Worm (Caenorhabditis elegans) whole organism, young adult: Measurements from ENCODE around the gene srbc-40.

ENCODE experiments used
- B0035.1 ChIP-seq: sonication (generic microtip); optimal IDR thresholded peaks from 2 replicates; lab custom pipeline; 2016; ENCODE audit warnings: missing genetic modification characterization, mild to moderate bottlenecking, missing compliant biosample characterization, missing genotype, missing genetic modification reagents
- C06A6.2 ChIP-seq: fragments of 200-800 bp; sonication (Bioruptor generic); conservative IDR thresholded peaks from 2 replicates; pipeline ENCODE4 v1.3.6; 2022; ENCODE audit warnings: missing genetic modification characterization, missing compliant biosample characterization
- C17E4.6 ChIP-seq: fragments of 200-800 bp; sonication (Bioruptor generic); IDR thresholded peaks from 2 replicates; pipeline ENCODE4 v1.3.6; 2022; ENCODE audit warnings: missing genetic modification reagents, missing genetic modification characterization, missing compliant biosample characterization
- D2030.7 ChIP-seq: fragments of 200-800 bp; sonication (Bioruptor generic); IDR thresholded peaks from 2 replicates; pipeline ENCODE4 v1.3.6; 2022; ENCODE audit warnings: missing genetic modification reagents, missing genetic modification characterization, missing compliant biosample characterization
- F10E7.11 ChIP-seq: sonication (generic microtip); optimal IDR thresholded peaks from 2 replicates; lab custom pipeline; 2017; ENCODE audit warnings: mild to moderate bottlenecking, missing genetic modification characterization, moderate library complexity, missing compliant biosample characterization
- F22D6.2 ChIP-seq: sonication (generic microtip); optimal IDR thresholded peaks from 2 replicates; lab custom pipeline; 2016; ENCODE audit warnings: mild to moderate bottlenecking, missing genetic modification characterization, missing compliant biosample characterization
- F49E8.2 ChIP-seq: sonication (generic microtip); optimal IDR thresholded peaks from 3 replicates; lab custom pipeline; 2017; ENCODE audit warnings: missing genetic modification characterization, mild to moderate bottlenecking, missing compliant biosample characterization, antibody characterized with exemption, moderate library complexity; ENCODE audit not compliant: insufficient read depth
- F52B5.7 ChIP-seq: sonication (generic microtip); optimal IDR thresholded peaks from 2 replicates; lab custom pipeline; 2016; ENCODE audit warnings: mild to moderate bottlenecking, missing genetic modification characterization, missing compliant biosample characterization
- F57C9.4 ChIP-seq: sonication (generic microtip); optimal IDR thresholded peaks from 2 replicates; lab custom pipeline; 2017; ENCODE audit warnings: mild to moderate bottlenecking, missing genetic modification characterization, missing compliant biosample characterization
- K12H6.12 ChIP-seq: fragments of 200-800 bp; sonication (Bioruptor generic); optimal IDR thresholded peaks from 2 replicates; lab custom pipeline; 2018; ENCODE audit warnings: mild to moderate bottlenecking, missing genetic modification characterization, missing compliant biosample characterization
- T26A5.8 ChIP-seq: sonication (generic microtip); optimal IDR thresholded peaks from 2 replicates; lab custom pipeline; 2016; ENCODE audit warnings: missing genetic modification characterization, missing compliant biosample characterization
- Y79H2A.3 ChIP-seq: fragments of 200-800 bp; sonication (Bioruptor generic); conservative IDR thresholded peaks from 2 replicates; pipeline ENCODE4 v1.3.6; 2022; ENCODE audit warnings: missing genetic modification reagents, missing genetic modification characterization, missing compliant biosample characterization
- aptf-2 ChIP-seq: fragments of 200-800 bp; sonication (Bioruptor generic); conservative IDR thresholded peaks from 2 replicates; pipeline ENCODE4 v1.3.6; 2022; ENCODE audit warnings: missing genetic modification reagents, missing genetic modification characterization, missing compliant biosample characterization
- aptf-3 ChIP-seq: fragments of 200-800 bp; sonication (Bioruptor generic); IDR thresholded peaks from 2 replicates; pipeline ENCODE4 v1.3.6; 2022; ENCODE audit warnings: missing genetic modification characterization, missing compliant biosample characterization
- atf-7 ChIP-seq: sonication (generic microtip); optimal IDR thresholded peaks from 2 replicates; lab custom pipeline; 2017; ENCODE audit warnings: mild to moderate bottlenecking, missing genetic modification characterization, missing compliant biosample characterization
- attf-3 ChIP-seq: fragments of 200-800 bp; sonication (Bioruptor generic); conservative IDR thresholded peaks from 2 replicates; pipeline ENCODE4 v1.3.6; 2022; ENCODE audit warnings: missing genetic modification reagents, missing genetic modification characterization, missing compliant biosample characterization
- bed-2 ChIP-seq: fragments of 200-800 bp; sonication (Bioruptor generic); IDR thresholded peaks from 2 replicates; pipeline ENCODE4 v1.3.6; 2022; ENCODE audit warnings: missing genetic modification reagents, missing genetic modification characterization, missing compliant biosample characterization
- cebp-1 ChIP-seq, 2 experiments: fragments of 200-800 bp in 1 of 2; sonication (Bioruptor generic) in 1 of 2; sonication (generic microtip) in 1 of 2; IDR thresholded peaks in 1 of 2; optimal IDR thresholded peaks in 1 of 2; 2 replicates each; pipeline versions ENCODE4 v1.3.6 to Lab custom; 2017 to 2022; ENCODE audit warnings: missing compliant biosample characterization in 2 of 2, missing genetic modification characterization in 2 of 2, mild to moderate bottlenecking in 1 of 2, missing genetic modification reagents in 1 of 2, moderate library complexity in 1 of 2
- ceh-100 ChIP-seq: fragments of 200-800 bp; sonication (Bioruptor generic); IDR thresholded peaks from 2 replicates; pipeline ENCODE4 v1.3.6; 2022; ENCODE audit warnings: missing genetic modification reagents, missing genetic modification characterization, missing compliant biosample characterization
- ceh-58 ChIP-seq: fragments of 200-800 bp; sonication (Bioruptor generic); IDR thresholded peaks from 2 replicates; pipeline ENCODE4 v1.3.6; 2022; ENCODE audit warnings: missing genetic modification characterization, missing compliant biosample characterization
- efl-1 ChIP-seq: fragments of 150-350 bp; optimal IDR thresholded peaks from 2 replicates; lab custom pipeline; 2014; ENCODE audit warnings: missing biosample characterization, missing genetic modification reagents, missing genetic modification characterization
- egl-18 ChIP-seq: fragments of 200-800 bp; sonication (Bioruptor generic); IDR thresholded peaks from 2 replicates; pipeline ENCODE4 v1.3.6; 2022; ENCODE audit warnings: missing genetic modification reagents, missing genetic modification characterization, missing compliant biosample characterization
- egrh-3 ChIP-seq: fragments of 200-800 bp; sonication (Bioruptor generic); IDR thresholded peaks from 2 replicates; pipeline ENCODE4 v1.3.6; 2022; ENCODE audit warnings: missing genetic modification reagents, missing genetic modification characterization, missing compliant biosample characterization
- fkh-3 ChIP-seq: sonication (generic microtip); optimal IDR thresholded peaks from 2 replicates; lab custom pipeline; 2016; ENCODE audit warnings: mild to moderate bottlenecking, missing genetic modification characterization, missing compliant biosample characterization
- gei-17 ChIP-seq: fragments of 200-800 bp; sonication (Bioruptor generic); optimal IDR thresholded peaks from 2 replicates; lab custom pipeline; 2018; ENCODE audit warnings: mild to moderate bottlenecking, missing genetic modification characterization, missing compliant biosample characterization
- hlh-12 ChIP-seq: sonication (generic microtip); optimal IDR thresholded peaks from 2 replicates; lab custom pipeline; 2016; ENCODE audit warnings: missing genetic modification characterization, missing compliant biosample characterization
- hsf-1 ChIP-seq: fragments of 200-800 bp; sonication (Bioruptor generic); IDR thresholded peaks from 2 replicates; pipeline ENCODE4 v1.3.6; 2022; ENCODE audit warnings: missing genetic modification reagents, missing genetic modification characterization, missing compliant biosample characterization
- lin-35 ChIP-seq, 3 experiments: fragments of 150-350 bp in 2 of 3; sonication (generic microtip) in 1 of 3; optimal IDR thresholded peaks; 2 replicates each; lab custom pipeline; 2014 to 2018; ENCODE audit warnings: missing biosample characterization in 3 of 3, missing genetic modification characterization in 3 of 3, missing genetic modification reagents in 3 of 3
- lin-54 ChIP-seq: fragments of 200-800 bp; sonication (Bioruptor generic); optimal IDR thresholded peaks from 2 replicates; lab custom pipeline; 2018; ENCODE audit warnings: mild to moderate bottlenecking, missing genetic modification characterization, missing compliant biosample characterization
- lir-1 ChIP-seq: fragments of 200-800 bp; sonication (Bioruptor generic); conservative IDR thresholded peaks from 2 replicates; pipeline ENCODE4 v1.3.6; 2022; ENCODE audit warnings: missing genetic modification reagents, missing genetic modification characterization, missing compliant biosample characterization
- lsl-1 ChIP-seq: fragments of 200-800 bp; sonication (Bioruptor generic); optimal IDR thresholded peaks from 2 replicates; lab custom pipeline; 2018; ENCODE audit warnings: mild to moderate bottlenecking, missing genetic modification characterization, moderate library complexity, missing compliant biosample characterization
- madf-10 ChIP-seq: sonication (generic microtip); optimal IDR thresholded peaks from 2 replicates; lab custom pipeline; 2016; ENCODE audit warnings: mild to moderate bottlenecking, missing genetic modification characterization, missing compliant biosample characterization
- madf-6 ChIP-seq: fragments of 200-800 bp; sonication (Bioruptor generic); IDR thresholded peaks from 2 replicates; pipeline ENCODE4 v1.3.6; 2022; ENCODE audit warnings: missing genetic modification reagents, missing genetic modification characterization, missing compliant biosample characterization
- mxl-1 ChIP-seq: sonication (generic microtip); optimal IDR thresholded peaks from 2 replicates; lab custom pipeline; 2016; ENCODE audit warnings: missing genetic modification characterization, missing compliant biosample characterization
- nfya-1 ChIP-seq: sonication (generic microtip); optimal IDR thresholded peaks from 2 replicates; lab custom pipeline; 2017; ENCODE audit warnings: antibody characterized with exemption, missing compliant biosample characterization, missing genetic modification characterization, borderline replicate concordance; ENCODE audit not compliant: insufficient read depth
- nhr-179 ChIP-seq: sonication (generic microtip); optimal IDR thresholded peaks from 2 replicates; lab custom pipeline; 2016; ENCODE audit warnings: mild to moderate bottlenecking, missing genetic modification characterization, missing compliant biosample characterization
- pha-4 ChIP-seq: fragments of 150-350 bp; sonication (generic microtip); optimal IDR thresholded peaks from 2 replicates; lab custom pipeline; 2014; ENCODE audit warnings: missing biosample characterization, missing genetic modification reagents, missing genetic modification characterization
- rcor-1 ChIP-seq: fragments of 200-800 bp; sonication (Bioruptor generic); IDR thresholded peaks from 2 replicates; pipeline ENCODE4 v1.3.6; 2022; ENCODE audit warnings: missing genetic modification reagents, missing genetic modification characterization, missing compliant biosample characterization
- rec-8 ChIP-seq, 2 experiments: sonication (generic microtip); optimal IDR thresholded peaks; 2 replicates each; lab custom pipeline; 2016; ENCODE audit warnings: mild to moderate bottlenecking in 2 of 2, missing genetic modification characterization in 2 of 2, missing genetic modification reagents in 2 of 2, missing genotype in 2 of 2, missing biosample characterization in 1 of 2, missing compliant biosample characterization in 1 of 2, moderate library complexity in 1 of 2
- repo-1 ChIP-seq: sonication (generic microtip); optimal IDR thresholded peaks from 2 replicates; lab custom pipeline; 2017; ENCODE audit warnings: mild to moderate bottlenecking, missing genetic modification characterization, missing compliant biosample characterization
- sptf-2 ChIP-seq: fragments of 200-800 bp; sonication (Bioruptor generic); optimal IDR thresholded peaks from 2 replicates; lab custom pipeline; 2018; ENCODE audit warnings: mild to moderate bottlenecking, missing genetic modification characterization, missing compliant biosample characterization
- tbp1 ChIP-seq: fragments of 200-800 bp; sonication (Bioruptor generic); optimal IDR thresholded peaks from 2 replicates; lab custom pipeline; 2018; ENCODE audit warnings: mild to moderate bottlenecking, missing genetic modification characterization, missing compliant biosample characterization
- tbx-9 ChIP-seq: sonication (generic microtip); optimal IDR thresholded peaks from 2 replicates; lab custom pipeline; 2016; ENCODE audit warnings: borderline replicate concordance, missing genetic modification characterization, inconsistent platforms, missing compliant biosample characterization
- unc-62 ChIP-seq: fragments of 150-350 bp; optimal IDR thresholded peaks from 2 replicates; lab custom pipeline; 2014; ENCODE audit warnings: missing biosample characterization, missing genetic modification reagents, missing genetic modification characterization
- xnd-1 ChIP-seq: sonication (generic microtip); optimal IDR thresholded peaks from 2 replicates; lab custom pipeline; 2016; ENCODE audit warnings: missing genotype, missing genetic modification reagents, missing genetic modification characterization, missing compliant biosample characterization
- zfh-2 ChIP-seq: fragments of 200-800 bp; sonication (Bioruptor generic); conservative IDR thresholded peaks from 2 replicates; pipeline ENCODE4 v1.3.6; 2022; ENCODE audit warnings: missing genetic modification reagents, missing genetic modification characterization, missing compliant biosample characterization
- ztf-22 ChIP-seq: fragments of 200-800 bp; sonication (Bioruptor generic); optimal IDR thresholded peaks from 2 replicates; lab custom pipeline; 2018; ENCODE audit warnings: mild to moderate bottlenecking, missing genetic modification characterization, moderate library complexity, missing compliant biosample characterization
- ztf-28 ChIP-seq: fragments of 200-800 bp; sonication (Bioruptor generic); IDR thresholded peaks from 2 replicates; pipeline ENCODE4 v1.3.6; 2022; ENCODE audit warnings: missing genetic modification reagents, missing genetic modification characterization, missing compliant biosample characterization
- ztf-6 ChIP-seq: fragments of 200-800 bp; sonication (Bioruptor generic); IDR thresholded peaks from 2 replicates; pipeline ENCODE4 v1.3.6; 2022; ENCODE audit warnings: missing genetic modification reagents, missing genetic modification characterization, missing compliant biosample characterization

The srbc-40 gene

DNA sequence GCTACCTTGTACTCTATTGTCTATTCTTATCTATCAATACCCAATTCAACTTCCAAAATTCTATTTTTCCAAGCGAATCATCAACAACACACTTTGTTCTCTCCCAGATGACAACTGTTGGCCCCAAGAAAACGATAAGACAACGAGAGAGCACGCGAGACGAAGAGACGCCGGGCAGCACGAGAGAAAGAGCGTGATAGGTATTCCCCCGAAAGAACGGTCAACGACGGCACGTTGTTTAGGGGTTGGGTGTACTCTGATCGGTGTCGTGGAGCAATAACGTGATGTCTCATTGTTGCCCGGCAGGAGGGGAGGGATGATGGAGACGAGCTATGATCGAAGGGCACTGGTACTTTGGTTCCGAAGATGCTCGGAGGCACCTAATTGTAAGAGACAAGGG is 11.7 kb upstream of the srbc-40 start (continued):
- TF ChIP-seq lir-1 (GFP tag; lab: Robert Waterston, UW) (peak; percentile 73), attf-3 (GFP tag; lab: Robert Waterston, UW) (no peak), madf-10 (tag; lab: Kevin White, UChicago) (peak; percentile 79), ztf-22 (peak; percentile 93), nhr-179 (no peak), F49E8.2 (tag; lab: Kevin White, UChicago) (no peak), xnd-1 (no peak), F52B5.7 (peak; percentile 76), nfya-1 (tag; lab: Kevin White, UChicago) (no peak), C06A6.2 (peak; percentile 84), T26A5.8 (tag; lab: Kevin White, UChicago) (no peak), hlh-12 (tag; lab: Kevin White, UChicago) (no peak), F10E7.11 (tag; lab: Kevin White, UChicago) (no peak), lin-35 (GFP tag; optimal IDR thresholded peaks at IDR 0.05; lab: Kevin White, UChicago) (peak in 1 of 3 experiments; percentile 29), mxl-1 (tag; lab: Kevin White, UChicago) (no peak), rec-8 (tag; optimal IDR thresholded peaks at IDR 0.05; lab: Kevin White, UChicago) (no peak), aptf-2 (GFP tag; lab: Robert Waterston, UW) (no peak), ceh-58 (no peak), K12H6.12 (peak; percentile 71), pha-4 (peak; percentile 93), tbp1 (peak; percentile 63), hsf-1 (GFP tag; lab: Robert Waterston, UW) (no peak), efl-1 (GFP tag; lab: Kevin White, UChicago) (no peak), gei-17 (GFP tag; lab: Kevin White, UChicago) (peak; percentile 55), Y79H2A.3 (GFP tag; lab: Robert Waterston, UW) (no peak), bed-2 (GFP tag; lab: Robert Waterston, UW) (no peak), sptf-2 (no peak), B0035.1 (tag; lab: Kevin White, UChicago) (peak; percentile 32), rcor-1 (GFP tag; lab: Robert Waterston, UW) (peak; percentile 47; the same call in 1 of the 2 replicates), aptf-3 (no peak), C17E4.6 (GFP tag; lab: Robert Waterston, UW) (no peak), ztf-6 (GFP tag; lab: Robert Waterston, UW) (no peak), tbx-9 (tag; lab: Kevin White, UChicago) (no peak), lin-54 (GFP tag; lab: Kevin White, UChicago) (peak; percentile 61), ztf-28 (GFP tag; lab: Robert Waterston, UW) (no peak), unc-62 (GFP tag; lab: Kevin White, UChicago) (peak; percentile 83), repo-1 (tag; lab: Kevin White, UChicago) (peak; percentile 78), cebp-1 (GFP tag; IDR thresholded peaks at IDR 0.05; lab: Robert Waterston, UW) (peak; percentile 33; the same call in 1 of the 2 replicates), cebp-1 (tag; optimal IDR thresholded peaks at IDR 0.05; lab: Kevin White, UChicago) (peak; percentile 89), fkh-3 (tag; lab: Kevin White, UChicago) (no peak), ceh-100 (GFP tag; lab: Robert Waterston, UW) (no peak), atf-7 (tag; lab: Kevin White, UChicago) (peak; percentile 93), F22D6.2 (peak; percentile 84), egl-18 (GFP tag; lab: Robert Waterston, UW) (no peak), D2030.7 (GFP tag; lab: Robert Waterston, UW) (no peak), zfh-2 (GFP tag; lab: Robert Waterston, UW) (peak; percentile 81), madf-6 (GFP tag; lab: Robert Waterston, UW) (0 out of 2 replicates have a peak, but pooled peaks have one; percentile 31), lsl-1 (no peak), F57C9.4 (tag; lab: Kevin White, UChicago) (no peak), egrh-3 (GFP tag; lab: Robert Waterston, UW) (peak; percentile 67)
